Worm (Caenorhabditis elegans) whole organism, L4/young adult: ENCODE results near the gene K01F9.2.

Experiments used
- W03F9.2 ChIP-seq: fragments of 150-350 bp; optimal IDR thresholded peaks from 2 replicates; lab custom pipeline; 2014; ENCODE audit warnings: missing biosample characterization, missing genetic modification characterization
- dao-5 ChIP-seq: sonication (generic microtip); optimal IDR thresholded peaks from 2 replicates; lab custom pipeline; 2016; ENCODE audit warnings: missing genotype, missing genetic modification characterization, moderate library complexity, missing compliant biosample characterization
- him-1 ChIP-seq: sonication (generic microtip); optimal IDR thresholded peaks from 2 replicates; lab custom pipeline; 2016; ENCODE audit warnings: missing genotype, missing genetic modification reagents, missing genetic modification characterization, missing compliant biosample characterization

The K01F9.2 gene

DNA sequence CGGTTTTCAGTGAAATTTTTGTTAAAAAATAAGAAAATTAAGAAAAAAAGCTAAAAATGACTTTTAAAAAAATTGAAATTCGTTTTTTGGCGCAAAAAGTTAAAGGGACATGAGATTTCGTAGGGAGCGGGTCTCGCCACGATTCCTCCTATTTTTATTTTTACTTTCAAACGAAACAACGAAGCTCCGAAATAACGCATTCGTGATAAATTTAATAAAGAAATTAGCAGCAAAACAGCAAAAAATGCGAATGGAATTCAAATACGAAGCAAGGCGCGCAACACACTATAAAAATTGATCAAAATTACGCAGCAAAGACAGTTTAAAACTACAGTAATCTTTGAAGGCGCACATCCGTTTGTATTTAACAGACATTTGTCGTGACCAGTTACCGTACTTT is 22.8 kb upstream of the K01F9.2 start:
- peak; percentile 65 for TF ChIP-seq W03F9.2 (tag; lab: Kevin White, UChicago)
- TF ChIP-seq dao-5 (tag; lab: Kevin White, UChicago), result no peak
- TF ChIP-seq him-1 (tag; lab: Kevin White, UChicago), result no peak

DNA sequence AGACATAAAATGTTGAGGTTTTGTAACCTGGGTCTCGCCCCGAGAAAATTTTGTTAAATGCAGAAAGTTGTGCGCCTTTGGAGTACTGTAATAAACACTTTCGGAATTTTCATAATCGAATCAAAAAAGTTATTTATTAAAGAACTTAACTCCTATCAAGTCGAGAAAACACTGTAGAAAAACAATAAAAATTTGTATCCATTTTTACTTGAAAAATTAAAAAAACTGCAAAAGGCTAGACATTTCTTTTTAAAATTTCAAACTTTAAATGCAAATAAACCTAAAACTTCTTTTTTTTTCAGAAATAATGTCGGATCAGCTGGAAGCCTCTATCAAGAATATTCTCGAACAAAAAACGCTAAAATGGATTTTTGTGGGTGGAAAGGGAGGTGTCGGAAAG is 17.9 kb upstream of the K01F9.2 start, which contains the start of gene asna-1:
TSS of gene asna-1 (plus strand) at position 301 of the 400 bp plus-strand sequence.
- TF ChIP-seq dao-5 (tag; lab: Kevin White, UChicago), result no peak
- TF ChIP-seq him-1 (tag; lab: Kevin White, UChicago), result no peak
- no peak for TF ChIP-seq W03F9.2 (tag; lab: Kevin White, UChicago)

ce11 chrIII:8893464-8893863 is 16.5 kb upstream of the K01F9.2 start, which contains the start of gene ZK637.4:
Gene ZK637.4, plus strand, starts transcription at chrIII:8893764.
- TF ChIP-seq dao-5 (tag; lab: Kevin White, UChicago) (no peak), W03F9.2 (tag; lab: Kevin White, UChicago) (no peak), him-1 (tag; lab: Kevin White, UChicago) (no peak)

ce11 chrIII:8889931-8890330 is 13.0 kb upstream of the K01F9.2 start, which contains the start of gene lnkn-1:
Gene lnkn-1, plus strand, starts transcription at chrIII:8890231.
- TF ChIP-seq W03F9.2 (tag; lab: Kevin White, UChicago), result no peak
- no peak for TF ChIP-seq dao-5 (tag; lab: Kevin White, UChicago)
- no peak for TF ChIP-seq him-1 (tag; lab: Kevin White, UChicago)

- TF ChIP-seq W03F9.2 (tag; lab: Kevin White, UChicago), result peak; percentile 53
- no peak for TF ChIP-seq him-1 (tag; lab: Kevin White, UChicago)
Observed at ce11 chrIII:8888956-8889355, 12.0 kb upstream of the K01F9.2 start, which contains the start of gene ZK637.14. Gene ZK637.14, minus strand, starts transcription at chrIII:8889156.

- TF ChIP-seq him-1 (tag; lab: Kevin White, UChicago) (peak; percentile 50), dao-5 (tag; lab: Kevin White, UChicago) (no peak), W03F9.2 (tag; lab: Kevin White, UChicago) (peak; percentile 94)
Observed at ce11 chrIII:8887184-8887801, 10.4 kb upstream of the K01F9.2 start, which contains the start of gene famh-136. Gene famh-136, plus strand, starts transcription at chrIII:8887751.

ce11 chrIII:8886309-8886708 is 9.4 kb upstream of the K01F9.2 start:
- TF ChIP-seq him-1 (tag; lab: Kevin White, UChicago) (peak; percentile 2), W03F9.2 (tag; lab: Kevin White, UChicago) (no peak)

DNA sequence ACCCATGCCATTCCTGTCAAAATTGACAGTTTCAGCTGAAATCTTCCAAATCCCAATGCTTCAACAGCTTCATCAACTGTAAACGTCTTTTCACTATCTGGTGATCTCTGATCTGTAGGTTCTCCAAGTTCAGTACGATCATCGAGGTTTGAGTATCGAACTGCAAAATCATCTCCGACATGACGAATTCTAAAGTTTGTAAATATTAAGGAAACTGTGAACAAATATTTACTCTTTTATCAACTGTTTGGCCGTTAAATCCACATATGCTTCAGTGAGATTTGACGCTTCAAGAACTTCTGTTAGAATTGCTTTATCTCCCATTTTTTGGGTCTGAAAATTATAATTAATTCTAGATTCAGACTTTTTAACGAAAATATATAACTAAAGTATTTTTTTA is 8.2 kb upstream of the K01F9.2 start, which contains the start of gene svop-1:
TSS of gene svop-1 (minus strand) at position 339 of the 400 bp plus-strand sequence.
- TF ChIP-seq dao-5 (tag; lab: Kevin White, UChicago), result no peak
- no peak for TF ChIP-seq W03F9.2 (tag; lab: Kevin White, UChicago)

DNA sequence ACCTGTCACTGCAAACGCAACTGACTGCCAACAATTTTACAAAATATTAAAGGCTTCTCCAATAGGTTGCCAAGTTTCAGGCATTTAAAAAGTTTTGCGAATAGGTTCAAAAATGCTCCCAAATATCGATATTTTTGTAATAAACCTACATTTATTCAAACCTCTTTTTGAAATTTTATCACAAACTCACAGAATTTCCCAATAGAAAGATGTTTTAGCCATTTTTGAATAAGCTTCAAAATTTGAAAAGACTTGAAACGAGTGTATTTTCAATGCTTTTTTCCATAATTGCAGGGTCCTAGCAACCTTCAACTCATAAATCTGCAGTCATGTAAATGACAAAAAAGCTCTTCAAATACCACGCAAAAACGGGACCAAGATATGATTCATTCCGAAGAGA is 5.4 kb upstream of the K01F9.2 start:
- TF ChIP-seq him-1 (tag; lab: Kevin White, UChicago), result no peak
- no peak for TF ChIP-seq dao-5 (tag; lab: Kevin White, UChicago)
- TF ChIP-seq W03F9.2 (tag; lab: Kevin White, UChicago), result no peak

DNA sequence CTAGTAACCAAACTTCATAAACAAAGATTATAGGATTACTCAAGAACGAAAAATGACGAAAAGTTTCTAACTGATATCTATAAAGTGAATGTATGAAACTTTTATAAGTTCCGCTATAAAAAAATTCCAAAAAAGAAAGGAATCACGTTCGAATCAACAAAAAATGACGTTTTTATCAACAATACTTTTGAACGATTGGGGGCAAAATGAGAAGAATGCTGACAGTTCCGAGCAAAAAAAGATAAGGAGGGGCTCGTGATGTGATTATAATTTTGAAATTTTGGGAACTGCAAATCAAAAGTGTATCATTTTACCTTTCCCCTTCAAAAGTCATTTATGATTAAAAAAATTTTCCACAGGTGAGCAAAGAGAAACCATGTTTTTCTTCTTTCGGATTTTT is 2.0 kb upstream of the K01F9.2 start:
- TF ChIP-seq dao-5 (tag; lab: Kevin White, UChicago), result no peak
- no peak for TF ChIP-seq W03F9.2 (tag; lab: Kevin White, UChicago)
- TF ChIP-seq him-1 (tag; lab: Kevin White, UChicago), result no peak

ce11 chrIII:8873990-8874668 is 2.8 kb downstream of the K01F9.2 start:
- TF ChIP-seq him-1 (tag; lab: Kevin White, UChicago) (peak; percentile 86), dao-5 (tag; lab: Kevin White, UChicago) (no peak)

ce11 chrIII:8873045-8873457 is 3.9 kb downstream of the K01F9.2 start:
- TF ChIP-seq dao-5 (tag; lab: Kevin White, UChicago), result no peak
- peak; percentile 60 for TF ChIP-seq him-1 (tag; lab: Kevin White, UChicago)
- TF ChIP-seq W03F9.2 (tag; lab: Kevin White, UChicago), result no peak

ce11 chrIII:8869663-8870062 is 7.3 kb downstream of the K01F9.2 start:
- no peak for TF ChIP-seq him-1 (tag; lab: Kevin White, UChicago)
- no peak for TF ChIP-seq W03F9.2 (tag; lab: Kevin White, UChicago)
- TF ChIP-seq dao-5 (tag; lab: Kevin White, UChicago), result no peak
